Worm (Caenorhabditis elegans): ENCODE data around the gene srsx-15.

Gene srsx-15

DNA sequence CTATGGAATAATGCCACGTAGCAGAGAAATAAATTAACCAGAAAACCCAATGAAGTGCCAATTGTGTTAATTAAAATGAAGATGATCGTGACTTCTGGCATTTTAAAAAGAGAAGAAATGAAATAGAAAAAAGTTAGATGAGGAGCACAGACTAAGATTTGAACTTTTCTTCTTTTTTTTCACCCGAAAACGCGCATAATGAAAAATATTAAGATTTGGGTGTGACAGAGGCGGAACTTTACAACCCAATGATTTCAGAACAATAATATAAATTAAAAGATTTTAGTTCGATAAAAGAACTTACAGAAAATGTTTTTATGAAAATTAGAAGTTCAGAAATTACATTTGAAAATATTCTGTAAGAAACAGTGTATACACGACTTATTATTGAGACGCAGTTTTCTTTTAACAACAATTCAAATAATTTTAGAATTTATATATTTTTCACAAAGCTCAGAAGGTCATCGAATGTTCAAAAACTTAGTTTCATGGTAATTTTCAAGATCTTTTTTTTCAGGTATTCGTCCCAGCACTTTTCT is 22.0 kb upstream of the srsx-15 start, which contains the start of the genes srd-8 and B0547.2:
Gene srd-8, minus strand, starts transcription at position 101 of the 539 bp plus-strand sequence.
Gene B0547.2, plus strand, starts transcription at position 489 of the 539 bp plus-strand sequence.
- TF ChIP-seq Y53G8AR.9 (GFP tag; conservative IDR thresholded peaks at IDR 0.05) (no peak), sdz-38 (tag; optimal IDR thresholded peaks at IDR 0.05) (no peak)

DNA sequence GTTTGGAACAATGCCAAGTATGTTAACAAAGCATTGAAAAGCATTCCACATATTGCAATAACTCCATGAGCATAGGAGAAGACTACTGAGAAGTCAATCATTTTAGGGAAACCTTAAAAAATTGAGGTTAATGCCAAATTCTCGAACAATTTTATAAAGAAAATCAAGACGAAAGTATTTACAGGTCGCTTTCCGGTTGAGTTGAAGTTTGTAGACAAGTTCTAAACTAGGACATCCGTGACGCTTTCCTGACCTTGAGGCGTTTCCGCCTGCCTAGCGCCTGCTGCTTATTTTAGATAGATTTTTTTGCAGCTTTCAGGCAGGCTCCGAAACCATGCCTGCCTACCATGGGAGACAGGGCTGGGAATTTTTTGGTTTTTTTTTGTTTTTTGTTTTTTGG is 11.9 kb upstream of the srsx-15 start, which contains the start of gene srd-13:
Gene srd-13, minus strand, starts transcription at position 101 of the 400 bp plus-strand sequence.
- TF ChIP-seq F49E8.2 (tag; optimal IDR thresholded peaks at IDR 0.05; ENCODE audit: insufficient read depth) (no peak), ztf-18 (tag; optimal IDR thresholded peaks at IDR 0.05) (no peak), lag-1 (GFP tag; IDR thresholded peaks at IDR 0.05) (no peak), mxl-1 (tag; optimal IDR thresholded peaks at IDR 0.05) (no peak), him-1 (tag; optimal IDR thresholded peaks at IDR 0.05) (no peak), attf-3 (GFP tag; conservative IDR thresholded peaks at IDR 0.05) (no peak), chd-7 (tag; optimal IDR thresholded peaks at IDR 0.05) (no peak), lin-40 (tag; optimal IDR thresholded peaks at IDR 0.05) (no peak), snpc-1.1 (tag; optimal IDR thresholded peaks at IDR 0.05; ENCODE audit: insufficient read depth) (no peak), rpc-1 (optimal IDR thresholded peaks at IDR 0.05) (no peak), rpc-1 (tag; optimal IDR thresholded peaks at IDR 0.05) (no peak), unc-62 (GFP tag; optimal IDR thresholded peaks at IDR 0.05) (no peak), hrde-1 (tag; optimal IDR thresholded peaks at IDR 0.05; ENCODE audit: borderline replicate concordance) (no peak), sea-2 (GFP tag; IDR thresholded peaks at IDR 0.05) (no peak), Y53F4B.3 (GFP tag; IDR thresholded peaks at IDR 0.05) (no peak), B0035.1 (tag; optimal IDR thresholded peaks at IDR 0.05) (no peak), B0019.2 (GFP tag; conservative IDR thresholded peaks at IDR 0.05) (no peak), ceh-58 (GFP tag; IDR thresholded peaks at IDR 0.05) (no peak), efl-1 (GFP tag; optimal IDR thresholded peaks at IDR 0.05) (no peak)

DNA sequence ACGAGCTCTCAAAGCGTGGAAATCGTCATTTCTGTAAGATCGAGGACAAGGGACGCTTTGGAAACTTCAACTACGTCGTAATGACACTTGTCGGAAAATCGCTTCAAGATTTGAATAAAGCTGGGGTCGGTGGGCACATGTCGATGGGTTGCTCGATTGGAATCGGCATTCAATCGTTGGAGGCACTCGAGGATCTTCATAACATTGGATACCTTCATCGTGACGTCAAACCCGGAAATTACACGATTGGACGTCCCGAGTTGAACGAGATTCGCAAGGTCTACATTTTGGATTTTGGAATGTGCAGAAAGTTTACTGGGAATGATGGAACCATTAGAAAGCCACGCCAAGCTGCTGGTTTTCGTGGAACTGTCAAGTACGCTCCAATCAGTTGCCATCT is 8.9 kb upstream of the srsx-15 start:
- no peak for TF ChIP-seq snpc-3.4 (tag; optimal IDR thresholded peaks at IDR 0.05)
- no peak for TF ChIP-seq ceh-79 (tag; optimal IDR thresholded peaks at IDR 0.05)
- no peak for TF ChIP-seq Y56A3A.18 (GFP tag; IDR thresholded peaks at IDR 0.05)
- no peak for TF ChIP-seq sptf-2 (GFP tag; optimal IDR thresholded peaks at IDR 0.05)
- TF ChIP-seq ZK185.1 (tag; optimal IDR thresholded peaks at IDR 0.05; ENCODE audit: poor library complexity, severe bottlenecking): no peak

DNA sequence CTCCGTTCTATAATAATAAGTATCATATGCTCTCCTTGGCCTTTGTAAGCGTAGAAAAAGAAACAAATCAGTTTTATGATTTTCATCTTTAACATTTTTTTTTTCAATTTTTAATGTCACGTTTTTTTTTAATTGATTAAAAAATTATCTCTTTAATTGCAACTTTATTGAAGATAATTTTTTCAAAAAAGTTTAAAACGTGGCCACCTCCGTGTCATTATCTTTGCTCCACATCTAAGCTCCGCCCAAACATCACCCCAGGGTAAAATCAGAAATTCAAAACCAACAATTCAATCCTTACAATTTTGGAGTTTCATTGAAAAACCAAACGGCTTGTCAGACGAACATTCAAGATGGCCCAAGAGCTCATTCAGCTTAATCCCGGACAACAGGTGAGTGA is 8.0 kb upstream of the srsx-15 start, which contains the start of gene ttbk-8.2:
Gene ttbk-8.2, plus strand, starts transcription at position 301 of the 400 bp plus-strand sequence.
- no peak for TF ChIP-seq ztf-28 (GFP tag; IDR thresholded peaks at IDR 0.05)
- no peak for TF ChIP-seq unc-130 (GFP tag; optimal IDR thresholded peaks at IDR 0.05)
- TF ChIP-seq hmg-1.2 (GFP tag; IDR thresholded peaks at IDR 0.05): no peak
- no peak for TF ChIP-seq sdz-38 (tag; optimal IDR thresholded peaks at IDR 0.05)
- TF ChIP-seq nhr-179 (tag; optimal IDR thresholded peaks at IDR 0.05): no peak
- TF ChIP-seq Y67H2A.10 (GFP tag; conservative IDR thresholded peaks at IDR 0.05): no peak
- TF ChIP-seq dpff-1 (tag; optimal IDR thresholded peaks at IDR 0.05): no peak
- TF ChIP-seq ztf-25 (GFP tag; IDR thresholded peaks at IDR 0.05): no peak
- no peak for TF ChIP-seq chd-7 (tag; optimal IDR thresholded peaks at IDR 0.05)
- no peak for TF ChIP-seq dox-1 (GFP tag; IDR thresholded peaks at IDR 0.05)
- no peak for TF ChIP-seq mcd-1 (GFP tag; IDR thresholded peaks at IDR 0.05)
- TF ChIP-seq ets-4 (GFP tag; optimal IDR thresholded peaks at IDR 0.05): no peak
- TF ChIP-seq efl-1 (GFP tag; optimal IDR thresholded peaks at IDR 0.05): no peak
- TF ChIP-seq unc-62 (GFP tag; optimal IDR thresholded peaks at IDR 0.05): no peak
- TF ChIP-seq F37B4.10 (GFP tag; IDR thresholded peaks at IDR 0.05): no peak
- no peak for TF ChIP-seq snpc-1.1 (tag; optimal IDR thresholded peaks at IDR 0.05; ENCODE audit: insufficient read depth)

Measured in whole organism, young adult.